Fruit fly (Drosophila melanogaster) whole organism, prepupa: ENCODE measurements around the gene Chpf.

ENCODE experiments used
- Blimp-1 ChIP-seq: fragments of 200-800 bp; sonication (Bioruptor generic); optimal IDR thresholded peaks from 3 replicates; lab custom pipeline; 2017; ENCODE audit warnings: missing biosample characterization, missing genetic modification characterization, mild to moderate bottlenecking, moderate library complexity, missing genetic modification reagents
- CG10631 ChIP-seq: fragments of 200-800 bp; sonication (Bioruptor generic); optimal IDR thresholded peaks from 2 replicates; lab custom pipeline; 2016; ENCODE audit warnings: missing biosample characterization, missing genetic modification characterization
- CG10669 ChIP-seq: fragments of 200-800 bp; sonication (Bioruptor generic); optimal IDR thresholded peaks from 3 replicates; lab custom pipeline; 2018; ENCODE audit warnings: missing biosample characterization, mild to moderate bottlenecking, missing genetic modification characterization, moderate library complexity
- CG11294 ChIP-seq: fragments of 200-800 bp; sonication (Bioruptor generic); IDR thresholded peaks from 2 replicates; pipeline ENCODE4 v1.3.6; 2022; ENCODE audit warnings: missing biosample characterization, missing genetic modification characterization
- CG11902 ChIP-seq: fragments of 200-800 bp; sonication (Bioruptor generic); optimal IDR thresholded peaks from 3 replicates; lab custom pipeline; 2016; ENCODE audit warnings: missing biosample characterization, missing genetic modification characterization
- CG15336 ChIP-seq: fragments of 200-800 bp; sonication (Bioruptor generic); IDR thresholded peaks from 2 replicates; pipeline ENCODE4 v1.3.6; 2022; ENCODE audit warnings: missing biosample characterization, missing genetic modification characterization
- CG3032 ChIP-seq: fragments of 200-800 bp; optimal IDR thresholded peaks from 2 replicates; lab custom pipeline; 2019; ENCODE audit warnings: missing biosample characterization, mild to moderate bottlenecking, missing genetic modification characterization, moderate library complexity
- CG31627 ChIP-seq: fragments of 200-800 bp; sonication (Bioruptor generic); optimal IDR thresholded peaks from 3 replicates; lab custom pipeline; 2016; ENCODE audit warnings: missing biosample characterization, missing genetic modification characterization
- CG32006 ChIP-seq: fragments of 200-800 bp; sonication (Bioruptor generic); optimal IDR thresholded peaks from 3 replicates; lab custom pipeline; 2017; ENCODE audit warnings: missing biosample characterization, mild to moderate bottlenecking, missing genetic modification characterization
- CG4318 ChIP-seq: fragments of 200-800 bp; sonication (Bioruptor generic); optimal IDR thresholded peaks from 3 replicates; lab custom pipeline; 2017; ENCODE audit warnings: missing biosample characterization, mild to moderate bottlenecking, missing genetic modification characterization
- CG6163 ChIP-seq: fragments of 200-800 bp; sonication (Bioruptor generic); IDR thresholded peaks from 3 replicates; pipeline ENCODE4 v1.3.6; 2022; ENCODE audit warnings: missing biosample characterization, missing genetic modification characterization
- CG6792 ChIP-seq: fragments of 200-800 bp; sonication (Bioruptor generic); optimal IDR thresholded peaks from 3 replicates; lab custom pipeline; 2016; ENCODE audit warnings: missing biosample characterization, missing genetic modification characterization
- CG6808 ChIP-seq: fragments of 200-800 bp; sonication (Bioruptor generic); optimal IDR thresholded peaks from 3 replicates; lab custom pipeline; 2017; ENCODE audit warnings: missing biosample characterization, missing genetic modification characterization, mild to moderate bottlenecking, moderate library complexity, missing genetic modification reagents
- CG6854 ChIP-seq: fragments of 200-800 bp; sonication (Bioruptor generic); optimal IDR thresholded peaks from 2 replicates; lab custom pipeline; 2017; ENCODE audit warnings: missing biosample characterization, mild to moderate bottlenecking, missing genetic modification characterization
- CG8319 ChIP-seq: fragments of 200-800 bp; sonication (Bioruptor generic); optimal IDR thresholded peaks from 3 replicates; lab custom pipeline; 2016; ENCODE audit warnings: missing biosample characterization, missing genetic modification characterization
- CG9139 ChIP-seq: fragments of 200-800 bp; sonication (Bioruptor generic); optimal IDR thresholded peaks from 3 replicates; lab custom pipeline; 2017; ENCODE audit warnings: missing biosample characterization, mild to moderate bottlenecking, missing genetic modification characterization
- Eip75B ChIP-seq: fragments of 200-800 bp; sonication (Bioruptor generic); optimal IDR thresholded peaks from 3 replicates; lab custom pipeline; 2016; ENCODE audit warnings: missing biosample characterization, missing genetic modification characterization
- Eip78C ChIP-seq: fragments of 200-800 bp; sonication (Bioruptor generic); peaks from one replicate; lab custom pipeline; 2016; ENCODE audit warnings: missing biosample characterization, missing genetic modification characterization
- Gug ChIP-seq: fragments of 200-800 bp; sonication (Bioruptor generic); IDR thresholded peaks from 2 replicates; pipeline ENCODE4 v1.3.6; 2022; ENCODE audit warnings: missing biosample characterization, missing genetic modification characterization
- Hr38 ChIP-seq: sonication (Bioruptor generic); optimal IDR thresholded peaks from 2 replicates; lab custom pipeline; 2016; ENCODE audit warnings: missing biosample characterization, missing genetic modification characterization
- OdsH ChIP-seq: fragments of 200-800 bp; sonication (Bioruptor generic); optimal IDR thresholded peaks from 3 replicates; lab custom pipeline; 2016; ENCODE audit warnings: missing biosample characterization, missing genetic modification characterization
- Smox ChIP-seq: fragments of 200-800 bp; sonication (Bioruptor generic); optimal IDR thresholded peaks from 3 replicates; lab custom pipeline; 2016; ENCODE audit warnings: missing biosample characterization, missing genetic modification characterization
- Sox102F ChIP-seq: fragments of 200-800 bp; sonication (Bioruptor generic); optimal IDR thresholded peaks from 2 replicates; lab custom pipeline; 2016; ENCODE audit warnings: missing biosample characterization, mild to moderate bottlenecking, missing genetic modification characterization
- achi ChIP-seq: fragments of 200-800 bp; sonication (Bioruptor generic); optimal IDR thresholded peaks from 3 replicates; lab custom pipeline; 2016; ENCODE audit warnings: missing biosample characterization, missing genetic modification characterization
- acj6 ChIP-seq: fragments of 200-800 bp; sonication (Bioruptor generic); optimal IDR thresholded peaks from 3 replicates; lab custom pipeline; 2016; ENCODE audit warnings: missing biosample characterization, missing genetic modification characterization
- cyc ChIP-seq: fragments of 200-800 bp; sonication (Bioruptor generic); optimal IDR thresholded peaks from 3 replicates; lab custom pipeline; 2016; ENCODE audit warnings: missing biosample characterization, missing genetic modification characterization
- dsx ChIP-seq: fragments of 200-800 bp; optimal IDR thresholded peaks from 3 replicates; lab custom pipeline; 2019; ENCODE audit warnings: missing biosample characterization, mild to moderate bottlenecking, missing genetic modification characterization, moderate library complexity; ENCODE audit not compliant: poor library complexity, severe bottlenecking
- eg ChIP-seq: fragments of 200-800 bp; sonication (Bioruptor generic); IDR thresholded peaks from 3 replicates; pipeline ENCODE4 v1.3.6; 2022; ENCODE audit warnings: missing biosample characterization, missing genetic modification characterization
- esn ChIP-seq: fragments of 200-800 bp; sonication (Bioruptor generic); optimal IDR thresholded peaks from 2 replicates; lab custom pipeline; 2016; ENCODE audit warnings: missing biosample characterization, mild to moderate bottlenecking, missing genetic modification characterization, moderate library complexity
- fd59A ChIP-seq: fragments of 200-800 bp; sonication (Bioruptor generic); optimal IDR thresholded peaks from 2 replicates; lab custom pipeline; 2017; ENCODE audit warnings: missing biosample characterization, mild to moderate bottlenecking, missing genetic modification characterization, missing genetic modification reagents
- fkh ChIP-seq: fragments of 200-800 bp; sonication (Bioruptor generic); optimal IDR thresholded peaks from 3 replicates; lab custom pipeline; 2017; ENCODE audit warnings: missing biosample characterization, mild to moderate bottlenecking, missing genetic modification characterization, moderate library complexity
- net ChIP-seq: fragments of 200-800 bp; sonication (Bioruptor generic); optimal IDR thresholded peaks from 3 replicates; lab custom pipeline; 2016; ENCODE audit warnings: missing biosample characterization, missing genetic modification characterization
- spab ChIP-seq: fragments of 200-800 bp; sonication (Bioruptor generic); optimal IDR thresholded peaks from 2 replicates; lab custom pipeline; 2017; ENCODE audit warnings: missing biosample characterization, mild to moderate bottlenecking, missing genetic modification characterization, missing genetic modification reagents
- ss ChIP-seq, 2 experiments: fragments of 200-800 bp; sonication (Bioruptor generic); optimal IDR thresholded peaks; 2 replicates in 1 of 2; 3 replicates in 1 of 2; lab custom pipeline; 2017 to 2018; ENCODE audit warnings: mild to moderate bottlenecking in 2 of 2, missing biosample characterization in 2 of 2, missing genetic modification characterization in 2 of 2, moderate library complexity in 1 of 2
- svp ChIP-seq: fragments of 200-800 bp; sonication (Bioruptor generic); peaks from one replicate; lab custom pipeline; 2016; ENCODE audit warnings: missing biosample characterization, missing genetic modification characterization
- topi ChIP-seq: fragments of 200-800 bp; sonication (Bioruptor generic); optimal IDR thresholded peaks from 3 replicates; lab custom pipeline; 2016; ENCODE audit warnings: missing biosample characterization, missing genetic modification characterization
- vri ChIP-seq: fragments of 200-800 bp; sonication (Bioruptor generic); optimal IDR thresholded peaks from 3 replicates; lab custom pipeline; 2016; ENCODE audit warnings: missing biosample characterization, mild to moderate bottlenecking, missing genetic modification characterization

The Chpf gene

DNA sequence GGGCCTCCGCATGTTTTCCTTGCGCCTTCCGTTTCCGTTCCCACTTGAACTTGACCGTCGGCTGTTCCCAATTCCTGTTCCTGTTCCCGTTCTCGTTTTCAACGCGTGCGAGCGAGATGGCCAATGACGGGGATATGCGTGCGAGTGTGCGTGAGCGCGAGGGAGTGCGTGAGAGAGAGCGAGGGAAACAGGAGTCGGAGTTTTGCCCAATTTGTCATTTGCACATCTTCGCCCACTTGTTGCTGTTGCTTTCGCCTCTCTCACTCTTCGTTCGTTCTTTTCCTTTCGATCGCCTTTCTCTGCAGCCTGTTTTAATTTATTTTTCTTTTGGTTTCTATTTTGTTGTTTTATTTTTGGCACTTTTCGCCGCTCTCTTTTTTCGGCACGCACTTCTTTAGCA, 430 bp downstream of the Chpf start (continued):
- TF ChIP-seq net (GFP tag; lab: Kevin White, UChicago) (no peak), CG9139 (GFP tag; lab: Kevin White, UChicago) (peak; percentile 33), CG11902 (GFP tag; lab: Kevin White, UChicago) (no peak), dsx (GFP tag; lab: Kevin White, UChicago) (peak; percentile 40), topi (no peak), Eip78C (GFP tag; lab: Kevin White, UChicago) (peak; percentile 58), CG15336 (peak; percentile 68), ss (GFP tag; optimal IDR thresholded peaks at IDR 0.05; lab: Kevin White, UChicago) (peak; percentile 64 to 72), Blimp-1 (GFP tag; lab: Kevin White, UChicago) (peak; percentile 28)

DNA sequence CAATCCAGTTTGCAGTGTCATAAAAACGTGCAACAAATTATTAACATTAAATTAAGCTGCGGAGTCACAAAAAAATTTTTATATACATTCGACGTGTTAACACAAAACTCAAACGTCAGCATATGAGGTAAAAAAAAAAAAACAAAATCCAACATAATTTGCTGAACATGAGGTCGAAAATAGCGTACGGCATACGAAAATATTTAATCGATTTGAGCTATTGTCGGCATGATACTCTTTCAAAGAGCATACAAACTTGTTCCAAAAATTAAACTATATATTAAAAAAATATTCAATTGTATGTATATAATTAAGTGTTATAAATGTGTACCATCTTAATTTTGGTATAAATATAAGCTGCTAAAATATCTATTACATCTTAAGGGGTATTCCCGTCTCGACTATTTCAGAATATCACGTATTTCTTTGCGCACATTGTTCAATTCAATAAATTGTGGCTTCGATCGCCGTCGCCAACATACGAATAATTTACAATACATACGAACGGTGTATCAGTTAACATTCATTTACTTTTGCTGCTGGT, 2.6 kb downstream of the Chpf start:
- TF ChIP-seq eg, result 0 out of 3 replicates have a peak, but pooled peaks have one; percentile 13
- TF ChIP-seq vri, result no peak
- peak; percentile 14 for TF ChIP-seq esn
- peak; percentile 32 for TF ChIP-seq svp (GFP tag; lab: Kevin White, UChicago)
- 0 out of 2 replicates have a peak, but pooled peaks have one; percentile 19 for TF ChIP-seq CG15336

DNA sequence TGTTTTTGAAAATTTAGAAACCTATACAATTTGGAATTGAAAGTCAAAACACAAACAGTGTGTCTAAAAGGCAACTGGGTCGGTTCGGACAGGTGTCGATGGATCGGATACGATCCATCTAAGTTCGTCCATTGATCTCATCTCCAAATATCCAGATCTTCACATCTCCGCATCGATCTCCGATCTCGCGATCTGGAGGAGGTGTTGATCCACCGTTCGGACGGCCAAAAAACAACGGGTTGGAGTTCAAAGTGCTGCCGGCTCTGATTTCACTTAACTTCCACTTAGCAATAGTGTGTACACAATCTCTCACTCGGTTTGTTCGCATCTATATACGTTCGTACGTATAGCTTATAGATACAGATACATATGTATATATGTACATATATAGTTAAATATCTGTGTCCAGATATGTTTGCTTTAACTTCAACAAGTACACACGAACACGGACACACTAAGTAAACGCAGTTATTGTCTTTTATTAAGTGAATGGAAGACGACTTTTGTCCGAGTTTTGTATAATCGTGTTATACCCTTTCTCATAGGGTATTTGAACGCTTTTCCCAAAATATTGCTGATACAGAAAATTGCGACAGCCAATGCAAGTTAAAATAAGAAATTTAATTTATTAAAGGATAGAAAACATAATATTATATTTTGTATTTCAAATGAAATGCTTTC, 4.0 kb downstream of the Chpf start, which contains the start of gene Fer3HCH:
Fer3HCH (minus strand) TSS at position 51 of the 681 bp plus-strand sequence.
- TF ChIP-seq CG4318 (GFP tag; lab: Kevin White, UChicago), result peak; percentile 5
- TF ChIP-seq Gug (GFP tag; lab: Robert Waterston, UW), result no peak
- TF ChIP-seq CG11294 (GFP tag; lab: Robert Waterston, UW), result no peak
- TF ChIP-seq Eip78C (GFP tag; lab: Kevin White, UChicago), result peak; percentile 52
- no peak for TF ChIP-seq cyc
- peak; percentile 19 to 31 for TF ChIP-seq ss (GFP tag; optimal IDR thresholded peaks at IDR 0.05; lab: Kevin White, UChicago)
- TF ChIP-seq CG10631 (GFP tag; lab: Kevin White, UChicago), result peak; percentile 11
- TF ChIP-seq spab (GFP tag; lab: Kevin White, UChicago), result peak; percentile 8
- TF ChIP-seq fkh (GFP tag; lab: Kevin White, UChicago), result peak; percentile 70
- no peak for TF ChIP-seq Eip75B (GFP tag; lab: Kevin White, UChicago)
- no peak for TF ChIP-seq Sox102F (GFP tag; lab: Kevin White, UChicago)
- peak; percentile 33 for TF ChIP-seq CG10669 (GFP tag; lab: Kevin White, UChicago)
- TF ChIP-seq CG3032, result peak; percentile 12
- TF ChIP-seq CG32006 (GFP tag; lab: Kevin White, UChicago), result peak; percentile 7
- TF ChIP-seq achi, result peak; percentile 17
- TF ChIP-seq CG6163 (GFP tag; lab: Robert Waterston, UW), result peak; percentile 31; the same call in 1 of the 3 replicates
- peak; percentile 48 for TF ChIP-seq CG6808

DNA sequence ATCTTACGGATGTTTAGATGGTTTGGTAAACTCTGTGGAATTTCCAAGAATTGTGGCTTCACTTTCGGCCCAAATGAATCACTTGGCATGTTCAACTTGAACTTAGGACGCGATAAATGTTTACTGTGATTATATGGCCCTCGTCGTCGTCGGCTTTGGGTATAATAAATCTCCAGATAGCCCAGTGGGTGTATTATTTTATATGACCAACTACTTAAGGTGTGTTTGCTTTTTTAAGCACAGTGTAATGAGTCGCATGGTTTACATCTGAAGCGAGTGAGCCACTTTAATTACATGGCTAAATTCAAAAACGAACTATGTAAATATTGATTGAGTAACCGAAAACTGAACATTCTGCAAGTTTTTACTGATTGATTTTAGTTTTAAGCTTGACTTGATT, 7.0 kb downstream of the Chpf start:
- peak; percentile 34 for TF ChIP-seq fkh (GFP tag; lab: Kevin White, UChicago)
- TF ChIP-seq acj6 (GFP tag; lab: Kevin White, UChicago), result no peak
- TF ChIP-seq, all 60 proteins: peak for 1

DNA sequence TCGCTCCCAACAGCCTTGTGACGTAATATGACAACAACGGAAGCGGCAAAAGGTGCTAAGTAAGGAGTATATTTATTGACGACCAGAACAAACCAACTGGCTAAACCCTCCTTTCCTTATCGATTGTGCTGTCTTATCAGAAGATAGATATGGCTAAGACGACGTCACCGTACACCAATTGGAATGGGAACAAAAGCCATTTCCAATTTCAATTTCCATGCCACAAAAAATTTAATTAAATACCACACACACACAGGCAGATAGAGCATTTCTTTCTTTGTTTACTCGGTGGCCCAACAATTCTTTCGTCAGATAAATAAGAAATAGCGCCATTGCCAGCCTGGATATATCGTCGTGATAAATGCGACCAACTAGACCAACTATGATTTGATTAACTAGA, 7.7 kb downstream of the Chpf start:
- no peak for TF ChIP-seq fd59A
- no peak for TF ChIP-seq Hr38 (GFP tag; lab: Kevin White, UChicago)
- TF ChIP-seq CG31627 (GFP tag; lab: Kevin White, UChicago), result no peak
- TF ChIP-seq vri, result peak; percentile 13
- no peak for TF ChIP-seq CG6792 (GFP tag; lab: Kevin White, UChicago)
- TF ChIP-seq Smox, result no peak
- TF ChIP-seq CG8319 (GFP tag; lab: Kevin White, UChicago), result no peak
- TF ChIP-seq fkh (GFP tag; lab: Kevin White, UChicago), result peak; percentile 17
- TF ChIP-seq acj6 (GFP tag; lab: Kevin White, UChicago), result no peak
- TF ChIP-seq CG6854 (GFP tag; lab: Kevin White, UChicago), result no peak
- TF ChIP-seq Blimp-1 (GFP tag; lab: Kevin White, UChicago), result no peak
- no peak for TF ChIP-seq OdsH (GFP tag; lab: Kevin White, UChicago)
- TF ChIP-seq spab (GFP tag; lab: Kevin White, UChicago), result no peak
- no peak for TF ChIP-seq ss (GFP tag; optimal IDR thresholded peaks at IDR 0.05; lab: Kevin White, UChicago)
